Worm (Caenorhabditis elegans): ENCODE measurements around the gene glt-1.

glt-1 gene

ce11 chrX:3526712-3527111, 30.9 kb downstream of the glt-1 start:
- TF ChIP-seq tag-97 (GFP tag; IDR thresholded peaks at IDR 0.05) (no peak), unc-62 (GFP tag; optimal IDR thresholded peaks at IDR 0.05 in 1 of 2) (peak in 1 of 2 experiments; percentile 91), unc-62 (tag; optimal IDR thresholded peaks at IDR 0.05) (no peak), lir-3 (tag; optimal IDR thresholded peaks at IDR 0.05) (no peak), spr-3 (GFP tag; optimal IDR thresholded peaks at IDR 0.05) (no peak), aha-1 (tag) (peak; percentile 72)

- TF ChIP-seq dmd-6 (GFP tag; IDR thresholded peaks at IDR 0.05) (no peak), nhr-41 (GFP tag; IDR thresholded peaks at IDR 0.05) (no peak), unc-39 (tag; optimal IDR thresholded peaks at IDR 0.05) (no peak), dmd-8 (GFP tag; IDR thresholded peaks at IDR 0.05) (no peak), nhr-28 (tag; optimal IDR thresholded peaks at IDR 0.05) (no peak), hif-1 (tag; optimal IDR thresholded peaks at IDR 0.05) (no peak), ctbp-1 (GFP tag; IDR thresholded peaks at IDR 0.05) (no peak), T20F7.1 (GFP tag; optimal IDR thresholded peaks at IDR 0.05) (no peak), madf-9 (GFP tag; conservative IDR thresholded peaks at IDR 0.05) (no peak), daf-16 (GFP tag; optimal IDR thresholded peaks at IDR 0.05) (no peak), daf-16 (tag; optimal IDR thresholded peaks at IDR 0.05) (no peak), lir-3 (tag; optimal IDR thresholded peaks at IDR 0.05) (no peak), aha-1 (tag) (no peak), lim-7 (GFP tag; IDR thresholded peaks at IDR 0.05) (no peak), F37D6.2 (tag; optimal IDR thresholded peaks at IDR 0.05) (no peak), ZK337.2 (GFP tag; IDR thresholded peaks at IDR 0.05) (no peak), zfp-3 (GFP tag; conservative IDR thresholded peaks at IDR 0.05) (no peak)
Measured at ce11 chrX:3532919-3533318, 37.1 kb downstream of the glt-1 start, which contains the start of gene F56B6.6. TSS of gene F56B6.6 (minus strand) at chrX:3533019.

- peak in 1 of 2 experiments; percentile 23 for TF ChIP-seq lsy-2 (tag; optimal IDR thresholded peaks at IDR 0.05)
- TF ChIP-seq nhr-77 (tag; optimal IDR thresholded peaks at IDR 0.05) = peak; percentile 55
- TF ChIP-seq fos-1 (tag; optimal IDR thresholded peaks at IDR 0.05) = no peak
- TF ChIP-seq nhr-28 (tag; optimal IDR thresholded peaks at IDR 0.05) = peak; percentile 89
- TF ChIP-seq madf-5 (GFP tag; IDR thresholded peaks at IDR 0.05) = no peak
- TF ChIP-seq daf-16 (GFP tag; optimal IDR thresholded peaks at IDR 0.05) = no peak
- peak; percentile 92 for TF ChIP-seq daf-16 (tag; optimal IDR thresholded peaks at IDR 0.05)
- no peak for TF ChIP-seq Y5F2A.4 (GFP tag; optimal IDR thresholded peaks at IDR 0.05)
- TF ChIP-seq T26A8.4 (GFP tag; IDR thresholded peaks at IDR 0.05) = no peak
- TF ChIP-seq snpc-4 (tag; optimal IDR thresholded peaks at IDR 0.05) = no peak
- no peak for TF ChIP-seq pha-4 (GFP tag; IDR thresholded peaks at IDR 0.05)
- TF ChIP-seq pha-4 (tag; optimal IDR thresholded peaks at IDR 0.05) = no peak
- peak in 1 of 2 experiments; percentile 80 for TF ChIP-seq mdl-1 (tag; optimal IDR thresholded peaks at IDR 0.05)
- peak; percentile 88 for TF ChIP-seq php-3 (GFP tag; IDR thresholded peaks at IDR 0.05)
- no peak for TF ChIP-seq vab-7 (GFP tag; IDR thresholded peaks at IDR 0.05)
- TF ChIP-seq rbr-2 (tag; optimal IDR thresholded peaks at IDR 0.05) = no peak
- no peak for TF ChIP-seq attf-4 (tag; optimal IDR thresholded peaks at IDR 0.05)
- no peak for TF ChIP-seq hif-1 (tag; optimal IDR thresholded peaks at IDR 0.05)
- peak; percentile 80 for TF ChIP-seq hlh-11 (tag; optimal IDR thresholded peaks at IDR 0.05)
- peak; percentile 69 for TF ChIP-seq hlh-30 (tag; optimal IDR thresholded peaks at IDR 0.05; ENCODE audit: insufficient read depth)
- peak; percentile 8 for TF ChIP-seq mes-2 (tag; optimal IDR thresholded peaks at IDR 0.05; ENCODE audit: poor library complexity, severe bottlenecking)
- TF ChIP-seq nhr-48 (tag; optimal IDR thresholded peaks at IDR 0.05) = no peak
- TF ChIP-seq R02D3.7 (tag; optimal IDR thresholded peaks at IDR 0.05) = no peak
- peak; percentile 98 for TF ChIP-seq aha-1 (tag)
- TF ChIP-seq dve-1 (tag; optimal IDR thresholded peaks at IDR 0.05; ENCODE audit: insufficient read depth) = peak; percentile 88
- TF ChIP-seq lin-38 (GFP tag; IDR thresholded peaks at IDR 0.05) = no peak
- no peak for TF ChIP-seq zfp-2 (tag; optimal IDR thresholded peaks at IDR 0.05)
- peak; percentile 87 for TF ChIP-seq pqm-1 (tag; optimal IDR thresholded peaks at IDR 0.05)
- no peak for TF ChIP-seq fkh-10 (GFP tag; optimal IDR thresholded peaks at IDR 0.05)
- no peak for TF ChIP-seq daf-8 (GFP tag; IDR thresholded peaks at IDR 0.05)
- TF ChIP-seq F10B5.3 (tag; optimal IDR thresholded peaks at IDR 0.05) = no peak
- TF ChIP-seq unc-39 (tag; optimal IDR thresholded peaks at IDR 0.05) = no peak
- TF ChIP-seq zip-11 (GFP tag; IDR thresholded peaks at IDR 0.05) = no peak
- TF ChIP-seq unc-62 (GFP tag; optimal IDR thresholded peaks at IDR 0.05 in 1 of 2) = peak in 1 of 2 experiments; percentile 78
- TF ChIP-seq unc-62 (tag; optimal IDR thresholded peaks at IDR 0.05) = no peak
Measured at ce11 chrX:3534218-3534617, 38.4 kb downstream of the glt-1 start.

Measured in whole organism, L4 larva.